Worm (Caenorhabditis elegans): Measurements from ENCODE around the gene ZK154.1.

Gene ZK154.1

ce11 chrX:7779527-7780033, at the start of gene ZK154.1:
ZK154.1 (plus strand) TSS chrX:7779577.
- no peak for TF ChIP-seq unc-62 (GFP tag; optimal IDR thresholded peaks at IDR 0.05)

ce11 chrX:7733571-7733970, 45.8 kb upstream of the ZK154.1 start:
- no peak for TF ChIP-seq unc-62 (GFP tag; optimal IDR thresholded peaks at IDR 0.05)

- TF ChIP-seq unc-62 (GFP tag; optimal IDR thresholded peaks at IDR 0.05): no peak
Measured at ce11 chrX:7736171-7736570, 43.2 kb upstream of the ZK154.1 start, which contains the start of gene set-12. set-12 (minus strand) TSS chrX:7736271.

ce11 chrX:7739353-7739752, 40.0 kb upstream of the ZK154.1 start, which contains the start of gene K09F5.1:
K09F5.1 (plus strand) TSS chrX:7739653.
- TF ChIP-seq unc-62 (GFP tag; optimal IDR thresholded peaks at IDR 0.05): no peak

ce11 chrX:7743939-7744338, 35.4 kb upstream of the ZK154.1 start, which contains the start of gene ref-2:
ref-2 (plus strand) TSS chrX:7744239.
- no peak for TF ChIP-seq unc-62 (GFP tag; optimal IDR thresholded peaks at IDR 0.05)

- no peak for TF ChIP-seq unc-62 (GFP tag; optimal IDR thresholded peaks at IDR 0.05)
Measured at ce11 chrX:7745386-7745785, 34.0 kb upstream of the ZK154.1 start.

ce11 chrX:7750084-7750483, 29.3 kb upstream of the ZK154.1 start:
- no peak for TF ChIP-seq unc-62 (GFP tag; optimal IDR thresholded peaks at IDR 0.05)

ce11 chrX:7752770-7753169, 26.6 kb upstream of the ZK154.1 start, which contains the start of gene deg-1:
deg-1 (plus strand) TSS chrX:7753070.
- TF ChIP-seq unc-62 (GFP tag; optimal IDR thresholded peaks at IDR 0.05): no peak

- no peak for TF ChIP-seq unc-62 (GFP tag; optimal IDR thresholded peaks at IDR 0.05)
Measured at ce11 chrX:7773714-7774318, 5.6 kb upstream of the ZK154.1 start.

- TF ChIP-seq unc-62 (GFP tag; optimal IDR thresholded peaks at IDR 0.05): no peak
Measured at ce11 chrX:7776509-7777001, 2.8 kb upstream of the ZK154.1 start, which contains the start of gene mec-7. mec-7 (minus strand) TSS chrX:7776689.

ce11 chrX:7778786-7779185, 591 bp upstream of the ZK154.1 start:
- no peak for TF ChIP-seq unc-62 (GFP tag; optimal IDR thresholded peaks at IDR 0.05)

- no peak for TF ChIP-seq unc-62 (GFP tag; optimal IDR thresholded peaks at IDR 0.05)
Measured at ce11 chrX:7781827-7782226, 2.5 kb downstream of the ZK154.1 start.

- TF ChIP-seq unc-62 (GFP tag; optimal IDR thresholded peaks at IDR 0.05): no peak
Measured at ce11 chrX:7782389-7782788, 3.0 kb downstream of the ZK154.1 start, which contains the start of gene ZK154.4. ZK154.4 (minus strand) TSS chrX:7782415.

- no peak for TF ChIP-seq unc-62 (GFP tag; optimal IDR thresholded peaks at IDR 0.05)
Measured at ce11 chrX:7787885-7788353, 8.5 kb downstream of the ZK154.1 start, which contains the start of gene ZK154.5. ZK154.5 (minus strand) TSS chrX:7787935.

- TF ChIP-seq unc-62 (GFP tag; optimal IDR thresholded peaks at IDR 0.05): no peak
Measured at ce11 chrX:7791802-7792201, 12.4 kb downstream of the ZK154.1 start.

- no peak for TF ChIP-seq unc-62 (GFP tag; optimal IDR thresholded peaks at IDR 0.05)
Measured at ce11 chrX:7793377-7794041, 14.1 kb downstream of the ZK154.1 start, which contains the start of gene ZK154.6. ZK154.6 (minus strand) TSS chrX:7793563.

All from whole organism, dauer.